Worm (Caenorhabditis elegans) whole organism, midembryonic: ENCODE measurements around the gene srw-87.

Source experiments
- T22C8.4 ChIP-seq: fragments of 200-800 bp; sonication (Bioruptor generic); IDR thresholded peaks from 2 replicates; pipeline ENCODE4 v1.3.6; 2022; ENCODE audit warnings: missing genetic modification characterization, missing compliant biosample characterization
- flt-1 ChIP-seq: fragments of 200-800 bp; sonication (Bioruptor generic); IDR thresholded peaks from 2 replicates; pipeline ENCODE4 v1.3.6; 2022; ENCODE audit warnings: missing genetic modification characterization, missing compliant biosample characterization
- klf-2 ChIP-seq: fragments of 200-800 bp; sonication (Bioruptor generic); conservative IDR thresholded peaks from 2 replicates; pipeline ENCODE4 v1.3.6; 2022; ENCODE audit warnings: missing genetic modification reagents, missing genetic modification characterization, missing compliant biosample characterization
- med-1 ChIP-seq: sonication (generic microtip); optimal IDR thresholded peaks from 2 replicates; lab custom pipeline; 2017; ENCODE audit warnings: missing genetic modification characterization, mild to moderate bottlenecking, missing compliant biosample characterization, antibody characterized with exemption, missing genetic modification reagents; ENCODE audit not compliant: insufficient read depth
- tab-1 ChIP-seq: fragments of 200-800 bp; sonication (Bioruptor generic); IDR thresholded peaks from 2 replicates; pipeline ENCODE4 v1.3.6; 2022; ENCODE audit warnings: missing genetic modification characterization, missing compliant biosample characterization
- ztf-29 ChIP-seq: fragments of 200-800 bp; sonication (Bioruptor generic); IDR thresholded peaks from 2 replicates; pipeline ENCODE4 v1.3.6; 2022; ENCODE audit warnings: missing genetic modification reagents, missing genetic modification characterization, missing compliant biosample characterization

- TF ChIP-seq med-1 (GFP tag; lab: Kevin White, UChicago), result no peak
- TF ChIP-seq T22C8.4 (GFP tag; lab: Robert Waterston, UW), result no peak
- TF ChIP-seq flt-1 (GFP tag; lab: Robert Waterston, UW), result no peak
- no peak for TF ChIP-seq tab-1 (GFP tag; lab: Robert Waterston, UW)
- no peak for TF ChIP-seq klf-2 (GFP tag; lab: Robert Waterston, UW)
- no peak for TF ChIP-seq ztf-29
Observed at ce11 chrV:16302439-16302838, 34.0 kb upstream of the srw-87 start, which contains the start of the genes C31A11.13 and oac-6.
